Worm (Caenorhabditis elegans) whole organism, L2 larva: ENCODE measurements around the gene chil-18.

Source experiments
- C34F6.9 ChIP-seq: fragments of 150-350 bp; optimal IDR thresholded peaks from 2 replicates; lab custom pipeline; 2014; ENCODE audit warnings: missing biosample characterization, missing genetic modification characterization
- Y55F3AM.14 ChIP-seq: fragments of 200-800 bp; sonication (Bioruptor generic); optimal IDR thresholded peaks from 2 replicates; lab custom pipeline; 2018; ENCODE audit warnings: mild to moderate bottlenecking, missing genetic modification characterization, missing compliant biosample characterization
- alr-1 ChIP-seq: fragments of 150-350 bp; optimal IDR thresholded peaks from 2 replicates; lab custom pipeline; 2014; ENCODE audit warnings: missing biosample characterization, missing genetic modification characterization
- aly-2 ChIP-seq: fragments of 150-350 bp; optimal IDR thresholded peaks from 2 replicates; lab custom pipeline; 2014; ENCODE audit warnings: missing biosample characterization, missing genetic modification characterization
- ama-1 ChIP-seq: fragments of 150-350 bp; optimal IDR thresholded peaks from 2 replicates; lab custom pipeline; 2018; ENCODE audit warnings: inconsistent platforms
- blmp-1 ChIP-seq: sonication (generic microtip); optimal IDR thresholded peaks from 2 replicates; lab custom pipeline; 2017; ENCODE audit warnings: missing genetic modification characterization, mild to moderate bottlenecking, missing compliant biosample characterization, antibody characterized with exemption, moderate library complexity; ENCODE audit not compliant: insufficient read depth
- ceh-82 ChIP-seq: fragments of 150-350 bp; optimal IDR thresholded peaks from 2 replicates; lab custom pipeline; 2014; ENCODE audit warnings: missing biosample characterization, missing genetic modification characterization
- crh-2 ChIP-seq: sonication (generic microtip); optimal IDR thresholded peaks from 2 replicates; lab custom pipeline; 2017; ENCODE audit warnings: missing biosample characterization, missing genetic modification characterization
- dmd-4 ChIP-seq: sonication (generic microtip); optimal IDR thresholded peaks from 2 replicates; lab custom pipeline; 2017; ENCODE audit warnings: missing biosample characterization, missing genetic modification characterization
- egl-27 ChIP-seq: sonication (generic microtip); optimal IDR thresholded peaks from 3 replicates; lab custom pipeline; 2017; ENCODE audit warnings: missing biosample characterization, missing genetic modification reagents, missing genetic modification characterization
- fos-1 ChIP-seq: fragments of 150-350 bp; optimal IDR thresholded peaks from 2 replicates; lab custom pipeline; 2014; ENCODE audit warnings: missing biosample characterization, missing genetic modification characterization
- gmeb-1 ChIP-seq: fragments of 150-350 bp; optimal IDR thresholded peaks from 2 replicates; lab custom pipeline; 2014; ENCODE audit warnings: missing biosample characterization, missing genetic modification characterization
- lin-13 ChIP-seq: fragments of 150-350 bp; optimal IDR thresholded peaks from 2 replicates; lab custom pipeline; 2014; ENCODE audit warnings: missing biosample characterization, missing genetic modification reagents, missing genetic modification characterization
- lsy-2 ChIP-seq, 2 experiments: fragments of 150-350 bp in 1 of 2; sonication (generic microtip) in 1 of 2; optimal IDR thresholded peaks; 2 replicates each; lab custom pipeline; 2014 to 2017; ENCODE audit warnings: missing biosample characterization in 2 of 2, missing genetic modification characterization in 2 of 2
- mbf-1 ChIP-seq: sonication (generic microtip); optimal IDR thresholded peaks from 2 replicates; lab custom pipeline; 2017; ENCODE audit warnings: missing biosample characterization, missing genetic modification characterization
- mdl-1 ChIP-seq, 2 experiments: fragments of 150-350 bp in 1 of 2; sonication (generic microtip) in 1 of 2; optimal IDR thresholded peaks; 2 replicates each; lab custom pipeline; 2017; ENCODE audit warnings: missing biosample characterization in 2 of 2, missing genetic modification characterization in 2 of 2
- nhr-10 ChIP-seq: sonication (generic microtip); optimal IDR thresholded peaks from 2 replicates; lab custom pipeline; 2017; ENCODE audit warnings: missing biosample characterization, missing genetic modification characterization
- nhr-11 ChIP-seq: fragments of 150-350 bp; optimal IDR thresholded peaks from 2 replicates; lab custom pipeline; 2014; ENCODE audit warnings: missing biosample characterization, missing genetic modification characterization
- nhr-129 ChIP-seq: fragments of 150-350 bp; optimal IDR thresholded peaks from 2 replicates; lab custom pipeline; 2014; ENCODE audit warnings: missing biosample characterization, missing genetic modification characterization
- nhr-21 ChIP-seq: fragments of 150-350 bp; optimal IDR thresholded peaks from 2 replicates; lab custom pipeline; 2014; ENCODE audit warnings: missing biosample characterization, missing genetic modification characterization
- nhr-25 ChIP-seq: fragments of 150-350 bp; sonication (generic microtip); optimal IDR thresholded peaks from 3 replicates; lab custom pipeline; 2014; ENCODE audit warnings: missing biosample characterization, missing genetic modification characterization
- nhr-77 ChIP-seq: fragments of 150-350 bp; optimal IDR thresholded peaks from 2 replicates; lab custom pipeline; 2014; ENCODE audit warnings: missing biosample characterization, missing genetic modification characterization
- peb-1 ChIP-seq: fragments of 150-350 bp; optimal IDR thresholded peaks from 2 replicates; lab custom pipeline; 2014; ENCODE audit warnings: missing biosample characterization, missing genetic modification characterization
- sem-4 ChIP-seq: fragments of 150-350 bp; optimal IDR thresholded peaks from 2 replicates; lab custom pipeline; 2014; ENCODE audit warnings: missing biosample characterization, missing genetic modification reagents, missing genetic modification characterization
- skn-1 ChIP-seq: sonication (generic microtip); optimal IDR thresholded peaks from 2 replicates; lab custom pipeline; 2017; ENCODE audit warnings: missing biosample characterization, missing genetic modification characterization
- sma-3 ChIP-seq: sonication (generic microtip); optimal IDR thresholded peaks from 2 replicates; lab custom pipeline; 2016; ENCODE audit warnings: missing genetic modification reagents, missing genetic modification characterization, missing compliant biosample characterization
- sma-9 ChIP-seq, 2 experiments: fragments of 150-350 bp in 1 of 2; sonication (generic microtip) in 1 of 2; optimal IDR thresholded peaks; 2 replicates each; lab custom pipeline; 2014 to 2016; ENCODE audit warnings: missing genetic modification characterization in 2 of 2, mild to moderate bottlenecking in 1 of 2, missing biosample characterization in 1 of 2, missing compliant biosample characterization in 1 of 2, missing genetic modification reagents in 1 of 2, moderate library complexity in 1 of 2
- snpc-4 ChIP-seq: fragments of 150-350 bp; optimal IDR thresholded peaks from 2 replicates; lab custom pipeline; 2014; ENCODE audit warnings: missing biosample characterization, missing genetic modification characterization
- unc-55 ChIP-seq: fragments of 150-350 bp; sonication (generic microtip); optimal IDR thresholded peaks from 3 replicates; lab custom pipeline; 2014; ENCODE audit warnings: missing biosample characterization, missing genetic modification reagents, missing genetic modification characterization
- zag-1 ChIP-seq: fragments of 150-350 bp; optimal IDR thresholded peaks from 2 replicates; lab custom pipeline; 2014; ENCODE audit warnings: missing biosample characterization, missing genetic modification characterization
- ztf-4 ChIP-seq: fragments of 150-350 bp; optimal IDR thresholded peaks from 2 replicates; lab custom pipeline; 2014; ENCODE audit warnings: missing biosample characterization, missing genetic modification characterization

Gene chil-18

DNA sequence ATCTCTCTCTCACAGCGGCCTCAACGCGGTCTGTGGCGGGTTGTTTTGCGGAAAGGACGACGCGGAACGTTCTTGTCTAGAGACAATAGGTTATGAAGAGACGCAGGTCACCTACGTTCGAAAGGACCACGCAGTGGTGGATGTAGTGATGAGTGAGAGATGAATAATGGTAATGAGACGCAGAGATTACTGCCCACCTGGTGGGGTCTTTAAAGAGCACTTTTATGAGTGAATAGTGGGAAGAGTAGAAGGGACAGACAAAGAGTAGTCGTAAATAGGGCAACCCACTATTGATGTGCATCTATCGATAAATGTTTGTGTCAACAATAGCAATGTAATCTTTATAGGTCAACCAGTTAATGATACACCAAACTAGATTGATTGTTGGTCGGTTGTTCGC lies 43.0 kb downstream of the chil-18 start:
- no peak for TF ChIP-seq Y55F3AM.14 (GFP tag; lab: Kevin White, UChicago)
- TF ChIP-seq peb-1 (tag; lab: Kevin White, UChicago) = no peak
- TF ChIP-seq mdl-1 (tag; optimal IDR thresholded peaks at IDR 0.05; lab: Kevin White, UChicago) = no peak
- no peak for TF ChIP-seq lin-13 (GFP tag; lab: Kevin White, UChicago)
- no peak for TF ChIP-seq snpc-4 (tag; lab: Kevin White, UChicago)
- TF ChIP-seq gmeb-1 (tag; lab: Kevin White, UChicago) = no peak
- TF ChIP-seq ceh-82 = no peak
- TF ChIP-seq sma-3 = no peak
- TF ChIP-seq ztf-4 (tag; lab: Kevin White, UChicago) = no peak
- no peak for TF ChIP-seq zag-1 (tag; lab: Kevin White, UChicago)
- no peak for TF ChIP-seq ama-1 (lab: Kevin White, UChicago)
- no peak for TF ChIP-seq aly-2
- no peak for TF ChIP-seq nhr-10 (tag; lab: Kevin White, UChicago)
- no peak for TF ChIP-seq egl-27 (tag; lab: Kevin White, UChicago)
- TF ChIP-seq, all 48 proteins: peak for 0

DNA sequence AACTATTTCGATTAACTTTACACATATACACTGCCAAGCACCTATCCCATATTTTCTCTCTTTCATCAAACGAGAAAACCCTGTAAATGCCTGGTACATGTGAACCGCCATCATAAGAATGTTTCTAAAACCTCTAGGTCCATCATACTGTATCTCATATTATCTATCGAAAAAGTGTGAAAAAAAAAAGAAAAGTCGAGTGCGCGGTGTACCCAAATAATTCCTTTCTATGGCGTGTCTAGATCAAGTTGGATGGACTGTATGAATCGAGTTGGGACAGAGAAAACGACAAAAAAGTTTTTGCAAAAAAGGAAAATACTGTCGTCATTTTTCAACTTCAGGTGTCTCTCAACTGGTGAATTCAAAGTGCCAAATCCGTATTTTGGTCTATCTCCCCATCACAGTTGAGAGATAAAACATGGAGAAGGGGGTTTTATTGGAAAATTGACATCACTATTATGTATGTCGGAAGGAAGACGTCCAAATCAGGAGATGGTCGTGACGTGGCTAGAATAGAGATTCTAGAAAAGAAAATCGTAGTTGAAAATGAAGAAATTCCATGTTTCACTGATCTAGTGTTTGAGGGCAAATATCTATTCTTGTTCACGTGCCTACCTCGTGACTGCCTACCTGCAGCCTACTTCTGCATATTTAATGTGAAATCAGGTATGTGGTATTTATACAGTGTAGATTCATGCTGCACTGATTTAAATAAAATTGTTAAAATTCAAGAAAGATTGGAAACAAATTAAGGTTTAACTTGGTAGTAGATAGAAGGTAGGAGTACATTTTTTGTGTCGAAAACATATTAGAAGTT lies 45.4 kb downstream of the chil-18 start:
- TF ChIP-seq nhr-129 (tag; lab: Kevin White, UChicago) (peak; percentile 10), skn-1 (tag; lab: Kevin White, UChicago) (no peak), egl-27 (tag; lab: Kevin White, UChicago) (peak; percentile 10), aly-2 (no peak), sma-3 (peak; percentile 30), blmp-1 (tag; lab: Kevin White, UChicago) (no peak), crh-2 (tag; lab: Kevin White, UChicago) (peak; percentile 21), dmd-4 (no peak), nhr-25 (tag; lab: Kevin White, UChicago) (peak; percentile 49), sem-4 (tag; lab: Kevin White, UChicago) (no peak), sma-9 (GFP tag; optimal IDR thresholded peaks at IDR 0.05; lab: Kevin White, UChicago) (peak; percentile 61), sma-9 (tag; optimal IDR thresholded peaks at IDR 0.05; lab: Kevin White, UChicago) (no peak)

DNA sequence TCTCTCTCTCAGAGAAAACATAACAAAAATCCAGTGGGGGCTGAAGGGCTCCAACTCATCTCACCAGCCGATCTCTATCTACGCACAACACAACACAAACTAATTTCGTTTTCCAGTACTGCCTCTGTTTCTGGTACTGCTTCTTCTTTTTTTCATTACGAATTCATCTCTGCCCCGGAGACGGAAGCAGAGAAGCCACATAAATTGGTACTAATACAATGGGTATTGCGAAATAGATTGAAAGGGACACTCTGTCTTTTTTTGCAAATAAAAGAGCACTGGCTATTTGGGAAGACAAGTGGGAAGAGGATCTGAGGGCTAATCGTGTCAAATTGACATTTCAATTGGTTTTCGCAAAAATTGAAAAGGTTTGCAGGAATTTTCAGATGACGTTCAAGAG lies 49.2 kb downstream of the chil-18 start:
- peak in 1 of 2 experiments; percentile 34 for TF ChIP-seq lsy-2 (tag; optimal IDR thresholded peaks at IDR 0.05; lab: Kevin White, UChicago)
- no peak for TF ChIP-seq mbf-1 (tag; lab: Kevin White, UChicago)
- TF ChIP-seq C34F6.9 (tag; lab: Kevin White, UChicago) = peak; percentile 40
- TF ChIP-seq nhr-77 = no peak
- TF ChIP-seq snpc-4 (tag; lab: Kevin White, UChicago) = no peak
- no peak for TF ChIP-seq nhr-11 (tag; lab: Kevin White, UChicago)
- no peak for TF ChIP-seq nhr-21 (tag; lab: Kevin White, UChicago)
- TF ChIP-seq alr-1 (tag; lab: Kevin White, UChicago) = no peak
- no peak for TF ChIP-seq mdl-1 (tag; optimal IDR thresholded peaks at IDR 0.05; lab: Kevin White, UChicago)
- TF ChIP-seq nhr-129 (tag; lab: Kevin White, UChicago) = peak; percentile 25
- no peak for TF ChIP-seq ama-1 (lab: Kevin White, UChicago)
- no peak for TF ChIP-seq Y55F3AM.14 (GFP tag; lab: Kevin White, UChicago)
- no peak for TF ChIP-seq gmeb-1 (tag; lab: Kevin White, UChicago)
- TF ChIP-seq ceh-82 = no peak
- TF ChIP-seq nhr-10 (tag; lab: Kevin White, UChicago) = no peak
- TF ChIP-seq unc-55 = peak; percentile 67
- no peak for TF ChIP-seq fos-1 (tag; lab: Kevin White, UChicago)
- TF ChIP-seq sem-4 (tag; lab: Kevin White, UChicago) = peak; percentile 41
- TF ChIP-seq ztf-4 (tag; lab: Kevin White, UChicago) = no peak
- peak; percentile 43 for TF ChIP-seq crh-2 (tag; lab: Kevin White, UChicago)
- TF ChIP-seq zag-1 (tag; lab: Kevin White, UChicago) = peak; percentile 29
- peak; percentile 29 for TF ChIP-seq sma-9 (GFP tag; optimal IDR thresholded peaks at IDR 0.05; lab: Kevin White, UChicago)
- TF ChIP-seq sma-9 (tag; optimal IDR thresholded peaks at IDR 0.05; lab: Kevin White, UChicago) = no peak

DNA sequence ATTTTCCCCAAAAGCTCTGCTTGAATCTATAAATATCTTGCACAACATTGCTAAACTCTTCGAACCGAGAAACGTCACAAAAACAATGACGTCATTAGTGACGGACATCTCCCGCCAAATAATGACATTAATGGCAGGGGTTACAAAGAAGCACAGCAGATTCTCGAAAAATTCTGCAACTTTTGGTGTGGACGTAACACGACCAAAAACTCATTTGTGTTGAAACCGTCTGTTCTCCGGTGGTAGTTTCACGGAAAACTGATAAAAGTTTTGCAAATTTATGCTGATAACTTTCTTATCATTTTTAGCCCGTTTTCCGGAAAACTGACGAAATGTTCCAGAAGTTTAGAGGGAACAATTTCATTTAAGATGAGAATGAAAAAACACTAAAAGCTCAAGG lies 50.5 kb downstream of the chil-18 start:
- TF ChIP-seq fos-1 (tag; lab: Kevin White, UChicago) (peak; percentile 38), sma-9 (GFP tag; optimal IDR thresholded peaks at IDR 0.05; lab: Kevin White, UChicago) (peak; percentile 13), sma-9 (tag; optimal IDR thresholded peaks at IDR 0.05; lab: Kevin White, UChicago) (no peak), egl-27 (tag; lab: Kevin White, UChicago) (no peak), gmeb-1 (tag; lab: Kevin White, UChicago) (peak; percentile 23)
